Worm (Caenorhabditis elegans): ENCODE measurements around the gene ufbp-1.

DNA sequence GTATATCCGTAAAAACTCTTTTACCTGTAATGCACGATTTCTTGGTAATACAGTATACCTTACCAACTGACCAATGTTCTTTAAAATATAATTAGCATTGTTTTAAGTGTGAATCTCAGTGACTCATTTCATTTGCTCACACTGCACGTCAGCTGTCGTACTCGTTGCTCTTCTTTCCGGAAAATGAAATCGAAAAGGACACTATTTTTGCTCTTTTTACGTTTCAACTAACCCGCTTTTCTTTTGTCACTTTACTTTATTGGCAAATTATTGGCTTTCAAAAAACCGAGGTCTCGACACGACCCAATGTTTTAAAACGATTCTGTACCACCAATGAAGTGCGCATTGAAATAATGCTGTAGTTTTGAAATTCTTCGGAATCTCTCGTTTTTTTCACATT, 36.9 kb upstream of the ufbp-1 start, which contains the start of gene F42H10.6:
- TF ChIP-seq dmd-4 (tag; optimal IDR thresholded peaks at IDR 0.05; ENCODE audit: borderline replicate concordance) (no peak), ceh-31 (tag; optimal IDR thresholded peaks at IDR 0.05) (no peak), unc-3 (GFP tag; conservative IDR thresholded peaks at IDR 0.05) (no peak), unc-3 (tag; optimal IDR thresholded peaks at IDR 0.05) (no peak), ama-1 (optimal IDR thresholded peaks at IDR 0.05) (no peak), pqm-1 (tag; optimal IDR thresholded peaks at IDR 0.05) (no peak), lin-11 (tag; optimal IDR thresholded peaks at IDR 0.05) (no peak), ceh-22 (tag; optimal IDR thresholded peaks at IDR 0.05) (no peak), hlh-8 (tag; optimal IDR thresholded peaks at IDR 0.05) (no peak), pha-4 (tag; optimal IDR thresholded peaks at IDR 0.05) (no peak), odd-2 (tag; optimal IDR thresholded peaks at IDR 0.05) (no peak), ceh-19 (GFP tag; optimal IDR thresholded peaks at IDR 0.05) (no peak), ets-4 (tag; optimal IDR thresholded peaks at IDR 0.05) (no peak), ceh-45 (GFP tag; IDR thresholded peaks at IDR 0.05) (no peak)
